Fruit fly (Drosophila melanogaster) whole organism, adult: Measurements from ENCODE around the gene comm.

Experiments
- kay ChIP-seq: fragments of 200-800 bp; sonication (Bioruptor generic); peaks from one replicate; lab custom pipeline; 2016; ENCODE audit warnings: missing biosample characterization, missing genetic modification characterization, borderline replicate concordance
- toe ChIP-seq: fragments of 200-800 bp; sonication (Bioruptor generic); optimal IDR thresholded peaks from 2 replicates; lab custom pipeline; 2016; ENCODE audit warnings: missing biosample characterization, missing genetic modification characterization

- no peak for TF ChIP-seq kay (GFP tag; lab: Kevin White, UChicago)
- TF ChIP-seq toe (GFP tag; lab: Kevin White, UChicago), result no peak
Observed at dm6 chr3L:15712063-15712462, 16.2 kb downstream of the comm start.
